Fruit fly (Drosophila melanogaster) whole organism, prepupa: ENCODE results near the gene yip7.

ENCODE experiments used
- Blimp-1 ChIP-seq: fragments of 200-800 bp; sonication (Bioruptor generic); optimal IDR thresholded peaks from 3 replicates; lab custom pipeline; 2017; ENCODE audit warnings: missing biosample characterization, missing genetic modification characterization, mild to moderate bottlenecking, moderate library complexity, missing genetic modification reagents
- CG11294 ChIP-seq: fragments of 200-800 bp; sonication (Bioruptor generic); IDR thresholded peaks from 2 replicates; pipeline ENCODE4 v1.3.6; 2022; ENCODE audit warnings: missing biosample characterization, missing genetic modification characterization
- CG11902 ChIP-seq: fragments of 200-800 bp; sonication (Bioruptor generic); optimal IDR thresholded peaks from 3 replicates; lab custom pipeline; 2016; ENCODE audit warnings: missing biosample characterization, missing genetic modification characterization
- CG15336 ChIP-seq: fragments of 200-800 bp; sonication (Bioruptor generic); IDR thresholded peaks from 2 replicates; pipeline ENCODE4 v1.3.6; 2022; ENCODE audit warnings: missing biosample characterization, missing genetic modification characterization
- CG1621 ChIP-seq: fragments of 200-800 bp; sonication (Bioruptor generic); optimal IDR thresholded peaks from 3 replicates; lab custom pipeline; 2018; ENCODE audit warnings: missing biosample characterization, mild to moderate bottlenecking, missing genetic modification characterization
- CG16779 ChIP-seq: fragments of 200-800 bp; sonication (Bioruptor generic); optimal IDR thresholded peaks from 3 replicates; lab custom pipeline; 2017; ENCODE audit warnings: missing biosample characterization, mild to moderate bottlenecking, missing genetic modification characterization
- CG3032 ChIP-seq: fragments of 200-800 bp; optimal IDR thresholded peaks from 2 replicates; lab custom pipeline; 2019; ENCODE audit warnings: missing biosample characterization, mild to moderate bottlenecking, missing genetic modification characterization, moderate library complexity
- CG32006 ChIP-seq: fragments of 200-800 bp; sonication (Bioruptor generic); optimal IDR thresholded peaks from 3 replicates; lab custom pipeline; 2017; ENCODE audit warnings: missing biosample characterization, mild to moderate bottlenecking, missing genetic modification characterization
- CG3919 ChIP-seq: fragments of 200-800 bp; sonication (Bioruptor generic); optimal IDR thresholded peaks from 3 replicates; lab custom pipeline; 2016; ENCODE audit warnings: missing biosample characterization, missing genetic modification characterization
- CG6163 ChIP-seq: fragments of 200-800 bp; sonication (Bioruptor generic); IDR thresholded peaks from 3 replicates; pipeline ENCODE4 v1.3.6; 2022; ENCODE audit warnings: missing biosample characterization, missing genetic modification characterization
- CG6808 ChIP-seq: fragments of 200-800 bp; sonication (Bioruptor generic); optimal IDR thresholded peaks from 3 replicates; lab custom pipeline; 2017; ENCODE audit warnings: missing biosample characterization, missing genetic modification characterization, mild to moderate bottlenecking, moderate library complexity, missing genetic modification reagents
- CG6854 ChIP-seq: fragments of 200-800 bp; sonication (Bioruptor generic); optimal IDR thresholded peaks from 2 replicates; lab custom pipeline; 2017; ENCODE audit warnings: missing biosample characterization, mild to moderate bottlenecking, missing genetic modification characterization
- CG8319 ChIP-seq: fragments of 200-800 bp; sonication (Bioruptor generic); optimal IDR thresholded peaks from 3 replicates; lab custom pipeline; 2016; ENCODE audit warnings: missing biosample characterization, missing genetic modification characterization
- CG9139 ChIP-seq: fragments of 200-800 bp; sonication (Bioruptor generic); optimal IDR thresholded peaks from 3 replicates; lab custom pipeline; 2017; ENCODE audit warnings: missing biosample characterization, mild to moderate bottlenecking, missing genetic modification characterization
- Eip75B ChIP-seq: fragments of 200-800 bp; sonication (Bioruptor generic); optimal IDR thresholded peaks from 3 replicates; lab custom pipeline; 2016; ENCODE audit warnings: missing biosample characterization, missing genetic modification characterization
- Eip78C ChIP-seq: fragments of 200-800 bp; sonication (Bioruptor generic); peaks from one replicate; lab custom pipeline; 2016; ENCODE audit warnings: missing biosample characterization, missing genetic modification characterization
- Eip93F ChIP-seq: fragments of 200-800 bp; sonication (Bioruptor generic); optimal IDR thresholded peaks from 2 replicates; lab custom pipeline; 2016; ENCODE audit warnings: missing biosample characterization, mild to moderate bottlenecking, missing genetic modification characterization
- Ets21C ChIP-seq: fragments of 200-800 bp; sonication (Bioruptor generic); optimal IDR thresholded peaks from 3 replicates; lab custom pipeline; 2016; ENCODE audit warnings: missing biosample characterization, missing genetic modification characterization
- Hr39 ChIP-seq: fragments of 200-800 bp; sonication (Bioruptor generic); optimal IDR thresholded peaks from 2 replicates; lab custom pipeline; 2016; ENCODE audit warnings: missing biosample characterization, missing genetic modification characterization
- Hr4 ChIP-seq: fragments of 200-800 bp; sonication (Bioruptor generic); optimal IDR thresholded peaks from 3 replicates; lab custom pipeline; 2016; ENCODE audit warnings: missing biosample characterization, missing genetic modification characterization
- Met ChIP-seq: fragments of 200-800 bp; sonication (Bioruptor generic); optimal IDR thresholded peaks from 3 replicates; lab custom pipeline; 2016; ENCODE audit warnings: missing biosample characterization, missing genetic modification characterization
- OdsH ChIP-seq: fragments of 200-800 bp; sonication (Bioruptor generic); optimal IDR thresholded peaks from 3 replicates; lab custom pipeline; 2016; ENCODE audit warnings: missing biosample characterization, missing genetic modification characterization
- Smox ChIP-seq: fragments of 200-800 bp; sonication (Bioruptor generic); optimal IDR thresholded peaks from 3 replicates; lab custom pipeline; 2016; ENCODE audit warnings: missing biosample characterization, missing genetic modification characterization
- Sox102F ChIP-seq: fragments of 200-800 bp; sonication (Bioruptor generic); optimal IDR thresholded peaks from 2 replicates; lab custom pipeline; 2016; ENCODE audit warnings: missing biosample characterization, mild to moderate bottlenecking, missing genetic modification characterization
- Sox14 ChIP-seq: fragments of 200-800 bp; sonication (Bioruptor generic); optimal IDR thresholded peaks from 3 replicates; lab custom pipeline; 2016; ENCODE audit warnings: missing biosample characterization, missing genetic modification characterization
- achi ChIP-seq: fragments of 200-800 bp; sonication (Bioruptor generic); optimal IDR thresholded peaks from 3 replicates; lab custom pipeline; 2016; ENCODE audit warnings: missing biosample characterization, missing genetic modification characterization
- acj6 ChIP-seq: fragments of 200-800 bp; sonication (Bioruptor generic); optimal IDR thresholded peaks from 3 replicates; lab custom pipeline; 2016; ENCODE audit warnings: missing biosample characterization, missing genetic modification characterization
- cyc ChIP-seq: fragments of 200-800 bp; sonication (Bioruptor generic); optimal IDR thresholded peaks from 3 replicates; lab custom pipeline; 2016; ENCODE audit warnings: missing biosample characterization, missing genetic modification characterization
- dac ChIP-seq: fragments of 200-800 bp; sonication (Bioruptor generic); optimal IDR thresholded peaks from 2 replicates; lab custom pipeline; 2017; ENCODE audit warnings: missing biosample characterization, mild to moderate bottlenecking, missing genetic modification characterization
- eg ChIP-seq: fragments of 200-800 bp; sonication (Bioruptor generic); IDR thresholded peaks from 3 replicates; pipeline ENCODE4 v1.3.6; 2022; ENCODE audit warnings: missing biosample characterization, missing genetic modification characterization
- fd59A ChIP-seq: fragments of 200-800 bp; sonication (Bioruptor generic); optimal IDR thresholded peaks from 2 replicates; lab custom pipeline; 2017; ENCODE audit warnings: missing biosample characterization, mild to moderate bottlenecking, missing genetic modification characterization, missing genetic modification reagents
- net ChIP-seq: fragments of 200-800 bp; sonication (Bioruptor generic); optimal IDR thresholded peaks from 3 replicates; lab custom pipeline; 2016; ENCODE audit warnings: missing biosample characterization, missing genetic modification characterization
- ss ChIP-seq, 2 experiments: fragments of 200-800 bp; sonication (Bioruptor generic); optimal IDR thresholded peaks; 2 replicates in 1 of 2; 3 replicates in 1 of 2; lab custom pipeline; 2017 to 2018; ENCODE audit warnings: mild to moderate bottlenecking in 2 of 2, missing biosample characterization in 2 of 2, missing genetic modification characterization in 2 of 2, moderate library complexity in 1 of 2
- vri ChIP-seq: fragments of 200-800 bp; sonication (Bioruptor generic); optimal IDR thresholded peaks from 3 replicates; lab custom pipeline; 2016; ENCODE audit warnings: missing biosample characterization, mild to moderate bottlenecking, missing genetic modification characterization

Gene yip7

DNA sequence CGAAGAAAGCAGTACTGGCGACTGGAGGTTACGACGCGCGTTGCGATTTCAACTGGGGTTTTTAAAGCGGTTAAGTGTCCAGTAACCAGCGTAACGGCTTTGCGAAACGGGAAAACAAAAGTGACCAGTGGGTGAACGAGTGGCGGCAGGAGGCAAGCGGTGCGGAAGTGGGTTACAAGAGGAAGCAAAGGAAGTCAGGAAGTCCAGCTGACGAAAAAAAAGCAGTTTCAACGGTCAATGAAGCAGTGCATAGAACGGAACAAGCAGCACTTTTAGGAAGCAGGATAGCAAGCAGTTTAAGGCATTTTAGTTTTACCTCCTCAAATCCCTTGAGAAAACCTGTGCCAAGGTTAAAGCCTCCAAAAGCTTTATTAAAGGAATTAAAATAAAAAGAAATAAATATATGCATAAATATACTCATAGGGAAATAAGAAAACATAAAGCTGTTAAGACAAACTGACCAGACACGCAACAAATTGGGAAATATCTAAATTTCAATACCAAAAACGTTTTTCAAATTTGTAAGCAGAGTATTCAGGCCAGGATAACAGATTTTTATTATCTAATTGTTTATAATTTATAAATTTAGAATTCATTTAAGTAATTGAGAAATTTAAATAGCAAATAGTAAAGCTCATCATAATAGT lies 24.2 kb downstream of the yip7 start, which contains the start of gene CG6592 (continued):
- TF ChIP-seq CG11902 (GFP tag; lab: Kevin White, UChicago) (no peak), Ets21C (GFP tag; lab: Kevin White, UChicago) (no peak), acj6 (GFP tag; lab: Kevin White, UChicago) (peak; percentile 20), CG9139 (no peak), Met (GFP tag; lab: Kevin White, UChicago) (peak; percentile 12), achi (GFP tag; lab: Kevin White, UChicago) (no peak), Hr39 (GFP tag; lab: Kevin White, UChicago) (peak; percentile 21), CG6808 (GFP tag; lab: Kevin White, UChicago) (no peak)

DNA sequence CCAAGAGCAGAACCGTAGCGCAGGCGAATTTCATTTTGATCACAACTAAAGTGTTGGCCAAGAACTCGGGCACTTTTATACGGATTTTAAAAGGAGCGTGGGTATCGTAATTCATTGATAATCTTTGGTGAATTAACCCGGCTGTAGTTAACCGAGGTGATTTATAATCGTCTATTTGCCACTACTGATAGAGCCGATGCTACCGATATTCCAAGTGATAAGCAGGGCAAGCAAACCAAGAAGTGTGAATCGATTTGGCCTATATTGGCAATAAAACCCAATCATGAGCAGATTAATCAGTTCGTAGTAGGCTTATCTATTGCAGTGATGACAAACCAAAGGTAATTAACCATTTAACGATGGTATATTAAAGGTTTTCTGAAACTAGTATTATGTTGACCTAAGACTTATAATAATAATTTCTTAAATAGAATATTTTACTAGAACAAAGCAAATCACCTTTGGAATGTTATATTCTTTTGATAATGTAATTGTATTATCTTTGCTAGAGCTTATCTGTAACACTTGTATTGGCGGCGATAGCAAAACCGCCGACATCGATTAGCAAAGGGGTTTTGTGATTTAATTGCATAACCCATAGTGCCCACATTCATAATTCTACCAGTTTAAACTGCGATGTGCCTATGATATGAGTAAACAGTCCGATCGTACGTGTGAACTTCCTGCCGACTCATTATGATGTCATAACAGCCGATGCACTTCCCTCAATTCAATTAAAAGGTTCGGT lies 28.0 kb downstream of the yip7 start, which contains the start of gene CG10472:
Gene CG10472 (minus strand): TSS at position 51 of the 748 bp plus-strand sequence.
- no peak for TF ChIP-seq ss (GFP tag; optimal IDR thresholded peaks at IDR 0.05; lab: Kevin White, UChicago)
- peak; percentile 74 for TF ChIP-seq vri

DNA sequence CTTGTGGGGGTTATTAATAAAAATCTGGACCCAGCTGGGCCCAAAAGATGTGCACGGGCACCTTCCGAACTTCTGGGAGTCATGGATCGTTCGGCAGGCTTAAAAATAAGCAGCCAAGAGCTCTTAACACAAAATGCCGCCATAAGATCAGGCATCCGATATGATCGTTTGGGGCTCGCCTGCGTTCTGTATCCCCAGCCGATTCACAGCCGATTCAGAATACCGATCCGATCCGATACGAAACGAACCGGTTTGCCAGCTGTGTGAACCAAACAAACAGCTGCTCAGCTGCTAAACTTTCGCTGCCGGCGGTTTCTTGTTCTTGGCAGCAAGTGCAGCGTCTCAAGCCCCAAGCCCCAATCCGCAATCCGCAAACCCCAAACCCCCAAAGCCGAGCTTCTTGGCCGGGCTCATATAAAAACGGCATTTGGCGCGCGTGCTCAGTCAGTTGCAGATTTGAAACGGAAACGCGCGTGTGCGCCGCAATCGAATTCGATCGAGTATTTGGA lies 30.9 kb downstream of the yip7 start, which contains the start of gene CG42269:
Gene CG42269 (plus strand): TSS at position 416 of the 509 bp plus-strand sequence.
- no peak for TF ChIP-seq Hr4 (GFP tag; lab: Kevin White, UChicago)
- TF ChIP-seq achi (GFP tag; lab: Kevin White, UChicago), result no peak
- TF ChIP-seq CG1621, result no peak
- TF ChIP-seq CG6163, result 0 out of 3 replicates have a peak, but pooled peaks have one; percentile 20
- no peak for TF ChIP-seq Eip75B (GFP tag; lab: Kevin White, UChicago)
- TF ChIP-seq CG32006 (GFP tag; lab: Kevin White, UChicago), result no peak
- TF ChIP-seq Hr39 (GFP tag; lab: Kevin White, UChicago), result no peak
- no peak for TF ChIP-seq vri
- peak; percentile 91 for TF ChIP-seq CG6854 (GFP tag; lab: Kevin White, UChicago)
- no peak for TF ChIP-seq cyc
- TF ChIP-seq CG11294, result no peak
- TF ChIP-seq Eip78C (GFP tag; lab: Kevin White, UChicago), result peak; percentile 63
- no peak for TF ChIP-seq dac (GFP tag; lab: Kevin White, UChicago)
- TF ChIP-seq CG9139, result no peak
- no peak for TF ChIP-seq eg (GFP tag; lab: Robert Waterston, UW)
- no peak for TF ChIP-seq CG11902 (GFP tag; lab: Kevin White, UChicago)
- peak; percentile 92 for TF ChIP-seq Blimp-1 (GFP tag; lab: Kevin White, UChicago)
- no peak for TF ChIP-seq OdsH (GFP tag; lab: Kevin White, UChicago)
- TF ChIP-seq Smox (GFP tag; lab: Kevin White, UChicago), result no peak
- no peak for TF ChIP-seq CG6808 (GFP tag; lab: Kevin White, UChicago)
- no peak for TF ChIP-seq Sox14 (GFP tag; lab: Kevin White, UChicago)
- no peak for TF ChIP-seq CG8319 (GFP tag; lab: Kevin White, UChicago)
- TF ChIP-seq net (GFP tag; lab: Kevin White, UChicago), result peak; percentile 3
- TF ChIP-seq Ets21C (GFP tag; lab: Kevin White, UChicago), result no peak
- TF ChIP-seq Eip93F (GFP tag; lab: Kevin White, UChicago), result no peak
- no peak for TF ChIP-seq CG16779
- TF ChIP-seq Sox102F (GFP tag; lab: Kevin White, UChicago), result no peak
- TF ChIP-seq fd59A (GFP tag; lab: Kevin White, UChicago), result no peak

DNA sequence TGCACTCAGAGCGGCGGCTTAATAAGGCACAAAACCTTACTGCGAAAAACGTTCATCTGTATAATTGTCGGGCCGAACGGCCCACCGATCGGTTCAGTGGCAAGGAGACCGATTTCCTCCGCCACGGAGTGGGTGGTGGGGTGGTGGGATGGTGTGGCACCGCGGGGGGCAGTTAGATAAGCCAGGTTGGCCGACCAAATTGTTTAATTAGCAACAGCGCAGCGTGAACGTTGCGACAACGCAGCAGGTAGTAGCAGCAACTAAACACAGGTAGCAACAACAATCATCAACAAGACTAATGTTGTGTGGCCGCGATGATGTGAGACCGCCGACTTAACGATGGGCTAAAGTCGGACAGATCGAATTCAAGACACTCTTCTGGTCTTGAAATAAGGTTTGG lies 33.2 kb downstream of the yip7 start:
- TF ChIP-seq CG15336 (GFP tag; lab: Robert Waterston, UW) (no peak), CG9139 (no peak), CG11902 (GFP tag; lab: Kevin White, UChicago) (no peak), CG1621 (no peak), CG3919 (GFP tag; lab: Kevin White, UChicago) (no peak), eg (GFP tag; lab: Robert Waterston, UW) (no peak), CG6808 (GFP tag; lab: Kevin White, UChicago) (no peak), CG16779 (no peak), CG3032 (tag; lab: Kevin White, UChicago) (no peak), CG6854 (GFP tag; lab: Kevin White, UChicago) (no peak)
- TF ChIP-seq, all 60 proteins: peak for 0
